Worm (Caenorhabditis elegans) whole organism, young adult: ENCODE measurements around the gene srg-64.
A peak's percentile ranks its signal among the peaks of the same experiment; 100 is the strongest.

ENCODE experiments used
- B0336.3 ChIP-seq: fragments of 200-800 bp; sonication (Bioruptor generic); IDR thresholded peaks from 2 replicates; pipeline ENCODE4 v1.3.6; 2022; ENCODE audit warnings: missing genetic modification characterization, missing compliant biosample characterization
- D2030.7 ChIP-seq: fragments of 200-800 bp; sonication (Bioruptor generic); IDR thresholded peaks from 2 replicates; pipeline ENCODE4 v1.3.6; 2022; ENCODE audit warnings: missing genetic modification reagents, missing genetic modification characterization, missing compliant biosample characterization
- F10E7.11 ChIP-seq: sonication (generic microtip); optimal IDR thresholded peaks from 2 replicates; lab custom pipeline; 2017; ENCODE audit warnings: mild to moderate bottlenecking, missing genetic modification characterization, moderate library complexity, missing compliant biosample characterization
- F22D6.2 ChIP-seq: sonication (generic microtip); optimal IDR thresholded peaks from 2 replicates; lab custom pipeline; 2016; ENCODE audit warnings: mild to moderate bottlenecking, missing genetic modification characterization, missing compliant biosample characterization
- F39B2.1 ChIP-seq: fragments of 200-800 bp; sonication (Bioruptor generic); IDR thresholded peaks from 2 replicates; pipeline ENCODE4 v1.3.6; 2022; ENCODE audit warnings: missing genetic modification reagents, missing genetic modification characterization, missing compliant biosample characterization
- K11D2.4 ChIP-seq: fragments of 200-800 bp; sonication (Bioruptor generic); IDR thresholded peaks from 2 replicates; pipeline ENCODE4 v1.3.6; 2022; ENCODE audit warnings: missing genetic modification reagents, missing genetic modification characterization, missing compliant biosample characterization
- K12H6.12 ChIP-seq: fragments of 200-800 bp; sonication (Bioruptor generic); optimal IDR thresholded peaks from 2 replicates; lab custom pipeline; 2018; ENCODE audit warnings: mild to moderate bottlenecking, missing genetic modification characterization, missing compliant biosample characterization
- Y53G8AR.9 ChIP-seq: fragments of 200-800 bp; sonication (Bioruptor generic); conservative IDR thresholded peaks from 2 replicates; pipeline ENCODE4 v1.3.6; 2022; ENCODE audit warnings: missing genetic modification reagents, missing genetic modification characterization, missing compliant biosample characterization
- aptf-3 ChIP-seq: fragments of 200-800 bp; sonication (Bioruptor generic); IDR thresholded peaks from 2 replicates; pipeline ENCODE4 v1.3.6; 2022; ENCODE audit warnings: missing genetic modification characterization, missing compliant biosample characterization
- attf-5 ChIP-seq: fragments of 200-800 bp; sonication (Bioruptor generic); optimal IDR thresholded peaks from 2 replicates; lab custom pipeline; 2018; ENCODE audit warnings: mild to moderate bottlenecking, missing genetic modification characterization, missing compliant biosample characterization
- bed-1 ChIP-seq: fragments of 200-800 bp; sonication (Bioruptor generic); IDR thresholded peaks from 2 replicates; pipeline ENCODE4 v1.3.6; 2022; ENCODE audit warnings: missing genetic modification reagents, missing genetic modification characterization, missing compliant biosample characterization
- ccch-3 ChIP-seq: fragments of 200-800 bp; sonication (Bioruptor generic); optimal IDR thresholded peaks from 2 replicates; lab custom pipeline; 2018; ENCODE audit warnings: mild to moderate bottlenecking, missing genetic modification characterization, missing compliant biosample characterization
- ceh-27 ChIP-seq: fragments of 200-800 bp; sonication (Bioruptor generic); optimal IDR thresholded peaks from 2 replicates; lab custom pipeline; 2018; ENCODE audit warnings: mild to moderate bottlenecking, missing genetic modification characterization, moderate library complexity, missing compliant biosample characterization
- ceh-40 ChIP-seq: fragments of 200-800 bp; sonication (Bioruptor generic); IDR thresholded peaks from 2 replicates; pipeline ENCODE4 v1.3.6; 2022; ENCODE audit warnings: missing genetic modification characterization, missing compliant biosample characterization
- ceh-91 ChIP-seq: fragments of 200-800 bp; sonication (Bioruptor generic); IDR thresholded peaks from 2 replicates; pipeline ENCODE4 v1.3.6; 2022; ENCODE audit warnings: missing genetic modification reagents, missing genetic modification characterization, missing compliant biosample characterization
- chd-7 ChIP-seq: sonication (generic microtip); optimal IDR thresholded peaks from 2 replicates; lab custom pipeline; 2016; ENCODE audit warnings: mild to moderate bottlenecking, missing genetic modification characterization, moderate library complexity, missing compliant biosample characterization
- die-1 ChIP-seq: sonication (generic microtip); optimal IDR thresholded peaks from 2 replicates; lab custom pipeline; 2016; ENCODE audit warnings: missing genotype, mild to moderate bottlenecking, missing genetic modification characterization, missing compliant biosample characterization
- dox-1 ChIP-seq: fragments of 200-800 bp; sonication (Bioruptor generic); IDR thresholded peaks from 2 replicates; pipeline ENCODE4 v1.3.6; 2022; ENCODE audit warnings: missing genetic modification reagents, missing genetic modification characterization, missing compliant biosample characterization
- dpff-1 ChIP-seq: sonication (generic microtip); optimal IDR thresholded peaks from 2 replicates; lab custom pipeline; 2017; ENCODE audit warnings: mild to moderate bottlenecking, missing genetic modification characterization, missing compliant biosample characterization
- dpl-1 ChIP-seq: fragments of 150-350 bp; optimal IDR thresholded peaks from 2 replicates; lab custom pipeline; 2014; ENCODE audit warnings: missing biosample characterization, missing genetic modification reagents, missing genetic modification characterization
- egl-44 ChIP-seq: fragments of 200-800 bp; sonication (Bioruptor generic); IDR thresholded peaks from 2 replicates; pipeline ENCODE4 v1.3.6; 2022; ENCODE audit warnings: missing genetic modification reagents, missing genetic modification characterization, missing compliant biosample characterization
- ekl-4 ChIP-seq: fragments of 200-800 bp; sonication (Bioruptor generic); IDR thresholded peaks from 2 replicates; pipeline ENCODE4 v1.3.6; 2022; ENCODE audit warnings: missing genetic modification reagents, missing genetic modification characterization, missing compliant biosample characterization
- ets-4 ChIP-seq: fragments of 200-800 bp; sonication (Bioruptor generic); optimal IDR thresholded peaks from 2 replicates; lab custom pipeline; 2018; ENCODE audit warnings: mild to moderate bottlenecking, missing genetic modification characterization, missing compliant biosample characterization
- gei-17 ChIP-seq: fragments of 200-800 bp; sonication (Bioruptor generic); optimal IDR thresholded peaks from 2 replicates; lab custom pipeline; 2018; ENCODE audit warnings: mild to moderate bottlenecking, missing genetic modification characterization, missing compliant biosample characterization
- him-1 ChIP-seq: sonication (generic microtip); optimal IDR thresholded peaks from 2 replicates; lab custom pipeline; 2016; ENCODE audit warnings: missing genotype, missing genetic modification reagents, missing genetic modification characterization, missing compliant biosample characterization
- hlh-12 ChIP-seq: sonication (generic microtip); optimal IDR thresholded peaks from 2 replicates; lab custom pipeline; 2016; ENCODE audit warnings: missing genetic modification characterization, missing compliant biosample characterization
- hmg-1.2 ChIP-seq: fragments of 200-800 bp; sonication (Bioruptor generic); IDR thresholded peaks from 2 replicates; pipeline ENCODE4 v1.3.6; 2022; ENCODE audit warnings: missing genetic modification reagents, missing genetic modification characterization, missing compliant biosample characterization
- hmg-20 ChIP-seq: fragments of 200-800 bp; sonication (Bioruptor generic); IDR thresholded peaks from 2 replicates; pipeline ENCODE4 v1.3.6; 2022; ENCODE audit warnings: missing genetic modification reagents, missing genetic modification characterization, missing compliant biosample characterization
- hrde-1 ChIP-seq: sonication (generic microtip); optimal IDR thresholded peaks from 2 replicates; lab custom pipeline; 2016; ENCODE audit warnings: missing genetic modification characterization, mild to moderate bottlenecking, missing compliant biosample characterization, moderate library complexity, missing genotype, missing genetic modification reagents, borderline replicate concordance
- lir-1 ChIP-seq: fragments of 200-800 bp; sonication (Bioruptor generic); conservative IDR thresholded peaks from 2 replicates; pipeline ENCODE4 v1.3.6; 2022; ENCODE audit warnings: missing genetic modification reagents, missing genetic modification characterization, missing compliant biosample characterization
- mcd-1 ChIP-seq: fragments of 200-800 bp; sonication (Bioruptor generic); IDR thresholded peaks from 2 replicates; pipeline ENCODE4 v1.3.6; 2022; ENCODE audit warnings: missing genetic modification reagents, missing genetic modification characterization, missing compliant biosample characterization
- nhr-120 ChIP-seq: fragments of 200-800 bp; sonication (Bioruptor generic); IDR thresholded peaks from 2 replicates; pipeline ENCODE4 v1.3.6; 2022; ENCODE audit warnings: missing genetic modification characterization, missing compliant biosample characterization
- nhr-27 ChIP-seq: fragments of 200-800 bp; sonication (Bioruptor generic); optimal IDR thresholded peaks from 2 replicates; lab custom pipeline; 2018; ENCODE audit warnings: mild to moderate bottlenecking, missing genetic modification characterization, moderate library complexity, missing compliant biosample characterization
- nhr-80 ChIP-seq: sonication (generic microtip); optimal IDR thresholded peaks from 2 replicates; lab custom pipeline; 2016; ENCODE audit warnings: missing genetic modification characterization, missing compliant biosample characterization
- snpc-3.4 ChIP-seq: sonication (generic microtip); optimal IDR thresholded peaks from 2 replicates; lab custom pipeline; 2017; ENCODE audit warnings: missing genetic modification characterization, mild to moderate bottlenecking, missing compliant biosample characterization, antibody characterized with exemption, moderate library complexity, missing genotype, missing genetic modification reagents
- snpc-4 ChIP-seq, 5 experiments: fragments of 150-350 bp in 1 of 5; sonication (generic microtip) in 4 of 5; optimal IDR thresholded peaks; 2 replicates each; lab custom pipeline; 2014 to 2018; ENCODE audit warnings: missing genetic modification characterization in 5 of 5, missing biosample characterization in 3 of 5, antibody characterized with exemption in 2 of 5, mild to moderate bottlenecking in 2 of 5, missing compliant biosample characterization in 2 of 5, missing genotype in 2 of 5, moderate library complexity in 2 of 5, missing genetic modification reagents in 1 of 5
- sptf-2 ChIP-seq: fragments of 200-800 bp; sonication (Bioruptor generic); optimal IDR thresholded peaks from 2 replicates; lab custom pipeline; 2018; ENCODE audit warnings: mild to moderate bottlenecking, missing genetic modification characterization, missing compliant biosample characterization
- unc-62 ChIP-seq: fragments of 150-350 bp; optimal IDR thresholded peaks from 2 replicates; lab custom pipeline; 2014; ENCODE audit warnings: missing biosample characterization, missing genetic modification reagents, missing genetic modification characterization
- xnd-1 ChIP-seq: sonication (generic microtip); optimal IDR thresholded peaks from 2 replicates; lab custom pipeline; 2016; ENCODE audit warnings: missing genotype, missing genetic modification reagents, missing genetic modification characterization, missing compliant biosample characterization
- zfh-2 ChIP-seq: fragments of 200-800 bp; sonication (Bioruptor generic); conservative IDR thresholded peaks from 2 replicates; pipeline ENCODE4 v1.3.6; 2022; ENCODE audit warnings: missing genetic modification reagents, missing genetic modification characterization, missing compliant biosample characterization
- ztf-18 ChIP-seq: sonication (generic microtip); optimal IDR thresholded peaks from 2 replicates; lab custom pipeline; 2016; ENCODE audit warnings: missing genotype, mild to moderate bottlenecking, missing genetic modification characterization, missing compliant biosample characterization
- ztf-22 ChIP-seq: fragments of 200-800 bp; sonication (Bioruptor generic); optimal IDR thresholded peaks from 2 replicates; lab custom pipeline; 2018; ENCODE audit warnings: mild to moderate bottlenecking, missing genetic modification characterization, moderate library complexity, missing compliant biosample characterization
- ztf-25 ChIP-seq: fragments of 200-800 bp; sonication (Bioruptor generic); IDR thresholded peaks from 2 replicates; pipeline ENCODE4 v1.3.6; 2022; ENCODE audit warnings: missing genetic modification reagents, missing genetic modification characterization, missing compliant biosample characterization

Gene srg-64

DNA sequence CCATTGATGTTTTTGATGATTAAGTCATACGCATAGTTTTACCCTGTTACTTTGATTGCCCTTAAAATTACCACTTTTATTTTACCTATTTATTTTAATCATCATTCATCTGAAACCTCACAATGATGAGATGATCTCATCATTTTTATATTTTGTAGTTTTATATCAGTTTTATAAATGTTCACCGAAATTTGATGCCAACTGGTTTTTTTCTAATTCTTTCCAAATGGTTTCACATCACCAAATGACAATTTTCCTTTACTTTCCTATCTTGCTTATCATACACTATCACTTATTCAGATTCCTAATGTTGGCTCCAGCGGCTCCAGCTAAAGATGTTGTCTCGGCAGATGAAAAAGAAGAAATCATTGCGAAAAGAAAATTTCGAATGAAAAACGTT, 8.8 kb downstream of the srg-64 start, which contains the start of gene lin-15A:
Gene lin-15A (plus strand): TSS at position 301 of the 400 bp plus-strand sequence.
- TF ChIP-seq hlh-12 (tag; lab: Kevin White, UChicago) (no peak), B0336.3 (GFP tag; lab: Robert Waterston, UW) (no peak), egl-44 (GFP tag; lab: Robert Waterston, UW) (no peak), chd-7 (tag; lab: Kevin White, UChicago) (no peak), unc-62 (GFP tag; lab: Kevin White, UChicago) (no peak), ceh-40 (GFP tag; lab: Robert Waterston, UW) (no peak), die-1 (tag; lab: Kevin White, UChicago) (no peak), hmg-20 (no peak), ztf-18 (tag; lab: Kevin White, UChicago) (no peak), him-1 (tag; lab: Kevin White, UChicago) (no peak), D2030.7 (GFP tag; lab: Robert Waterston, UW) (no peak), K12H6.12 (tag; lab: Kevin White, UChicago) (no peak), hrde-1 (tag; lab: Kevin White, UChicago) (no peak), lir-1 (no peak), aptf-3 (GFP tag; lab: Robert Waterston, UW) (no peak)

DNA sequence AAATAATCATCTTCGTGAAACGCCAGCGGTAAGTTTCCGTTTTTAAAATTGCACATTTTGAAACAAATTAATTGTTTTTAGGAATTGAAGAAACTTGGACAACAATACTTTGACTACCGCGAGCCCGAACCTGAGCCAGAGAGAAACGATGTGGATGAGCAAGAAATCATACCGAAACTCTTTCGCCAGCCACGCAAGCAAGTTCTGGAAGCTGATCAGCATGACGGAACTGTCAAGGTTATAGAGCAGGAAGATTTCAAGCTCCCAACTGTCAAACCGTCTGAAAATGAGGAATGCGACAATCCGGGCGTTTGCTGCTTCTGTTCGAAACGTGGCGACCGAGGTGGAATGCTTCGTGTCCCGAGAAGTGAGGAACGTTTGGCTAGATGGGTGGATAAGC, 10.1 kb downstream of the srg-64 start:
- no peak for TF ChIP-seq attf-5 (GFP tag; lab: Kevin White, UChicago)
- TF ChIP-seq ccch-3 (GFP tag; lab: Kevin White, UChicago), result no peak
- no peak for TF ChIP-seq nhr-27
- no peak for TF ChIP-seq ets-4 (GFP tag; lab: Kevin White, UChicago)
- no peak for TF ChIP-seq F10E7.11 (tag; lab: Kevin White, UChicago)
- TF ChIP-seq K11D2.4, result no peak
- TF ChIP-seq, all 124 proteins: peak for 0

DNA sequence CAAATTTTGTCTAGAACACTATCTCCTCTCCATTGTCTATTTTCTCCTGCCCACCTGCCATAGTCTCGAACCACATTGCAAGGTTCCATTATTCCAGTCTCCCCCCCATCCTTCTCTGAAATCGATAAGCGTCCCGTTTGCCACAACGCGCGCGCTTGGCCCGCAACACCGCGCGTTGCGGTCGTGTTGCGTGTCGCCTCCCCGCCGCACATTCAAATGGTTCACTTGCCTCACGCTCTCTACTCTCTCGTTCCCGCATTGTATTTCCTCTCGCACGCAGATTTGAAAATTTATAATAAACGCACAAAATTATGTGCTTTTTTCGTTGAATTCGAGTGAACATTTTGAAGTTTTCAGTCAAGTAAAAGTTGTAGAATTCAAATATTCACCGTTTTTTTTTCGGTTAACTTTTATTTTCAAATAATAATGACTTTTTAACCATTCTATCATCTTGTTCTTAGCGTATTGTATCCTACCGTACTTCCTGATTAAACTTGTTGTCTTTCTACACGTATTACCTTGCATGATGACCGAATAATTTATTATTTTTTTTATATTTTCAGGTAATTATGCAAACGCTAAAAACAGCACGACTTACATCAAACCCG, 14.8 kb downstream of the srg-64 start, which contains the start of gene lin-15B:
Gene lin-15B (plus strand): TSS at position 558 of the 608 bp plus-strand sequence.
- TF ChIP-seq ztf-25 (GFP tag; lab: Robert Waterston, UW), result no peak
- TF ChIP-seq snpc-3.4 (tag; lab: Kevin White, UChicago), result no peak
- TF ChIP-seq ceh-27 (GFP tag; lab: Kevin White, UChicago), result no peak
- no peak for TF ChIP-seq xnd-1
- no peak for TF ChIP-seq ceh-91 (GFP tag; lab: Robert Waterston, UW)
- 0 out of 2 replicates have a peak, but pooled peaks have one; percentile 10 for TF ChIP-seq bed-1 (GFP tag; lab: Robert Waterston, UW)
- TF ChIP-seq hmg-1.2 (GFP tag; lab: Robert Waterston, UW), result peak; percentile 29; the same call in 1 of the 2 replicates
- TF ChIP-seq Y53G8AR.9 (GFP tag; lab: Robert Waterston, UW), result no peak
- TF ChIP-seq, all 124 proteins: peak for 2

DNA sequence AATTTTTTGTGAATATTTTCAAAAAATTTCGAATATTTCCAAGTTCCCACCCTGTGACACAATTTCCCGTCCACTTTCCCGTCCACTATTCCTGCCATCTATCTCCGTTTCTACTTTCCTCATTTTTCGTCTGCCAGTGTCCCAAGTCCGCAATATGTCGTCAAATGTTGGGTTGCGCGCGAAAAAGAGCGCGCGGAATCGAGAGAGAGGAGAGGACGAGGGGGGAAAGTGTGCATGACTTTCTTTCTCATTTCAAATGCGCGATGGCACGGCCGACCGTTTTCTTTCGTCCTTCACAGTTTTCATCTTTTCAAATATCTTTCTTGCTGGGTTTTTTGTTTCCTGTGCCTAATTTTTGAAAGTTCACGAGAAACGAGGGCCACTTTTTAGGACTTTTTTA, 15.4 kb downstream of the srg-64 start:
- TF ChIP-seq K11D2.4 (peak; percentile 45; the same call in 1 of the 2 replicates), nhr-80 (tag; lab: Kevin White, UChicago) (peak; percentile 4), F22D6.2 (tag; lab: Kevin White, UChicago) (no peak), zfh-2 (GFP tag; lab: Robert Waterston, UW) (peak; percentile 27; the same call in 1 of the 2 replicates), sptf-2 (GFP tag; lab: Kevin White, UChicago) (no peak), snpc-4 (GFP tag; optimal IDR thresholded peaks at IDR 0.05; lab: Kevin White, UChicago) (no peak), snpc-4 (tag; optimal IDR thresholded peaks at IDR 0.05; lab: Kevin White, UChicago) (peak in 1 of 4 experiments; percentile 12), gei-17 (GFP tag; lab: Kevin White, UChicago) (peak; percentile 23), ztf-22 (GFP tag; lab: Kevin White, UChicago) (no peak), attf-5 (GFP tag; lab: Kevin White, UChicago) (peak; percentile 46), nhr-120 (GFP tag; lab: Robert Waterston, UW) (no peak), mcd-1 (GFP tag; lab: Robert Waterston, UW) (peak; percentile 48), ceh-27 (GFP tag; lab: Kevin White, UChicago) (peak; percentile 33), ztf-18 (tag; lab: Kevin White, UChicago) (no peak), dpl-1 (GFP tag; lab: Kevin White, UChicago) (peak; percentile 37), dox-1 (GFP tag; lab: Robert Waterston, UW) (peak; percentile 46; the same call in 1 of the 2 replicates), ekl-4 (no peak), dpff-1 (tag; lab: Kevin White, UChicago) (no peak), F39B2.1 (no peak), hmg-1.2 (GFP tag; lab: Robert Waterston, UW) (peak; percentile 87)
